Fruit fly (Drosophila melanogaster) whole organism, embryonic: Measurements from ENCODE around the gene CG7239.

Source experiments
- CG17612 ChIP-seq: fragments of 200-800 bp; sonication (Bioruptor generic); IDR thresholded peaks from 2 replicates; pipeline ENCODE4 v1.3.6; 2022; ENCODE audit warnings: missing biosample characterization, missing genetic modification characterization
- CG5953 ChIP-seq: fragments of 200-800 bp; sonication (Bioruptor generic); IDR thresholded peaks from 2 replicates; pipeline ENCODE4 v1.3.6; 2022; ENCODE audit warnings: missing biosample characterization, missing genetic modification characterization
- CG8089 ChIP-seq: fragments of 200-800 bp; sonication (Bioruptor generic); optimal IDR thresholded peaks from 3 replicates; lab custom pipeline; 2016; ENCODE audit warnings: missing biosample characterization, missing genetic modification characterization
- Hand ChIP-seq: fragments of 200-800 bp; sonication (Bioruptor generic); optimal IDR thresholded peaks from 2 replicates; lab custom pipeline; 2017; ENCODE audit warnings: mild to moderate bottlenecking, missing biosample characterization, missing genetic modification reagents, missing genetic modification characterization
- Nf-YC ChIP-seq: fragments of 200-800 bp; optimal IDR thresholded peaks from 3 replicates; lab custom pipeline; 2019; ENCODE audit warnings: missing biosample characterization, mild to moderate bottlenecking, missing genetic modification characterization, moderate library complexity
- Optix ChIP-seq: fragments of 200-800 bp; sonication (Bioruptor generic); IDR thresholded peaks from 3 replicates; pipeline ENCODE4 v1.3.6; 2022; ENCODE audit warnings: missing biosample characterization, missing genetic modification characterization
- Usf ChIP-seq: fragments of 200-800 bp; sonication (Bioruptor generic); optimal IDR thresholded peaks from 2 replicates; lab custom pipeline; 2017; ENCODE audit warnings: missing genotype, missing biosample characterization, missing genetic modification characterization
- dmrt99B ChIP-seq: fragments of 200-800 bp; sonication (Bioruptor generic); optimal IDR thresholded peaks from 2 replicates; lab custom pipeline; 2018; ENCODE audit warnings: missing biosample characterization, mild to moderate bottlenecking, missing genetic modification characterization, moderate library complexity
- eve ChIP-seq, 2 experiments: fragments of >200 bp; optimal IDR thresholded peaks; 2 replicates each; lab custom pipeline; 2017; ENCODE audit warnings: missing biosample characterization in 2 of 2, missing genetic modification characterization in 2 of 2
- lilli ChIP-seq: fragments of 200-800 bp; sonication (Bioruptor generic); optimal IDR thresholded peaks from 3 replicates; lab custom pipeline; 2016; ENCODE audit warnings: missing biosample characterization, missing genetic modification characterization
- psq ChIP-seq: fragments of 200-800 bp; sonication (Bioruptor generic); optimal IDR thresholded peaks from 2 replicates; lab custom pipeline; 2017; ENCODE audit warnings: missing biosample characterization, missing genetic modification characterization
- sisA ChIP-seq: fragments of 200-800 bp; sonication (Bioruptor generic); IDR thresholded peaks from 2 replicates; pipeline ENCODE4 v1.3.6; 2022; ENCODE audit warnings: missing biosample characterization, missing genetic modification characterization

- TF ChIP-seq Usf (GFP tag; lab: Kevin White, UChicago), result no peak
- no peak for TF ChIP-seq eve (GFP tag; optimal IDR thresholded peaks at IDR 0.05; lab: Kevin White, UChicago)
- no peak for TF ChIP-seq Optix (GFP tag; lab: Robert Waterston, UW)
- no peak for TF ChIP-seq Nf-YC (tag; lab: Kevin White, UChicago)
- no peak for TF ChIP-seq CG8089 (GFP tag; lab: Kevin White, UChicago)
- TF ChIP-seq Hand, result no peak
- no peak for TF ChIP-seq lilli (GFP tag; lab: Kevin White, UChicago)
- TF ChIP-seq CG5953, result no peak
- TF ChIP-seq sisA, result no peak
- no peak for TF ChIP-seq CG17612 (GFP tag; lab: Robert Waterston, UW)
- TF ChIP-seq psq (GFP tag; lab: Kevin White, UChicago), result no peak
- no peak for TF ChIP-seq dmrt99B
Measured at dm6 chr2L:5766042-5766441, 36.0 kb upstream of the CG7239 start, which contains the start of gene obst-E.
